Worm (Caenorhabditis elegans): ENCODE measurements around the gene F46C5.4.

Gene F46C5.4

DNA sequence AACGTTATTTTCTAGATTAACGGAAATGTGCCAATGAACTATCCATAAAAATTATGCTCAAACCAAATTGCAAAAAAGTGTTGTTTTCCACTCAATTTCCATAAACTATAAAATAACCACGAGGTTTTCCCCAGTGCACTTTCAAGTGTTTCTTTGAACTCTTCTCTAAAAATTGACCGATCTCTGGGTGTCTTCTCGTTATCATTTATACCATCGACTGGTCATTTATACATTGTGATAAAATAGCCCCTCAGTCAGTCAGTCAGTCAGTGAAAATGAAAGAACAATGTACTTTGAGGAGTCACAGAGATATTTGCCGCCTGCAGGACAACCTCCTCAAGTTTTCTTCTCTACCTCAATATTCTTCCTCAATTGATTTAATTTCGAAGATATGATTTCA lies 10.1 kb downstream of the F46C5.4 start:
- TF ChIP-seq xnd-1 (tag; optimal IDR thresholded peaks at IDR 0.05) = no peak
- TF ChIP-seq atf-7 (tag; optimal IDR thresholded peaks at IDR 0.05) = no peak
- TF ChIP-seq akir-1 (GFP tag; optimal IDR thresholded peaks at IDR 0.05) = no peak
- TF ChIP-seq lsl-1 (GFP tag; optimal IDR thresholded peaks at IDR 0.05) = no peak
- no peak for TF ChIP-seq rcor-1 (GFP tag; IDR thresholded peaks at IDR 0.05)
- no peak for TF ChIP-seq attf-6 (GFP tag; IDR thresholded peaks at IDR 0.05)
- no peak for TF ChIP-seq hrde-1 (tag; optimal IDR thresholded peaks at IDR 0.05; ENCODE audit: borderline replicate concordance)
- no peak for TF ChIP-seq ztf-26 (tag; optimal IDR thresholded peaks at IDR 0.05)
- no peak for TF ChIP-seq ets-4 (GFP tag; optimal IDR thresholded peaks at IDR 0.05)
- no peak for TF ChIP-seq attf-5 (GFP tag; optimal IDR thresholded peaks at IDR 0.05)
- no peak for TF ChIP-seq madf-6 (GFP tag; IDR thresholded peaks at IDR 0.05)
- TF ChIP-seq mes-4 (tag; optimal IDR thresholded peaks at IDR 0.05) = no peak
- TF ChIP-seq D2030.7 (GFP tag; IDR thresholded peaks at IDR 0.05) = no peak
- TF ChIP-seq nfya-1 (tag; optimal IDR thresholded peaks at IDR 0.05; ENCODE audit: borderline replicate concordance, insufficient read depth) = no peak
- no peak for TF ChIP-seq ztf-25 (GFP tag; IDR thresholded peaks at IDR 0.05)
- TF ChIP-seq lin-35 (GFP tag; optimal IDR thresholded peaks at IDR 0.05) = no peak
- TF ChIP-seq sptf-2 (GFP tag; optimal IDR thresholded peaks at IDR 0.05) = no peak
- no peak for TF ChIP-seq madf-10 (tag; optimal IDR thresholded peaks at IDR 0.05)
- no peak for TF ChIP-seq hlh-12 (tag; optimal IDR thresholded peaks at IDR 0.05)
- no peak for TF ChIP-seq K11D2.4 (GFP tag; IDR thresholded peaks at IDR 0.05)

DNA sequence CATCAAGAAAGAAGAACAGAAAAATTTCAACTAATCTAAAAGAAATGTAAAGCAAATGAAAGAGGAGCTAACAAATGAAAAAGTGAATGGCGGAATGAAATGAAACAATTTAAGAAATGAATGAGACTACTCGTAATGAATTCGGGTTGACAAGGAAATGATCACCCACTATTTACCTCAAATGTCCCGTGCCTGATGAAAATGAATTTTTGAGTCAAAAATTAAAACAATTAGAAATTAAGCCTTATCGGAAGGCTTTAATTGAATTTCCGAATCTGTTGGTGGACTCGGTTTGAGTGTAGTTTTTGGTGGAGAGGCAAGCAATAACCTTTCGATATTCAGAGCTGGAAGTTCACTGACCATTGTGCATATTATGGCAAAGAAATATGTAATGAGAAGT lies 13.1 kb downstream of the F46C5.4 start:
- TF ChIP-seq F57A8.1 (GFP tag; optimal IDR thresholded peaks at IDR 0.05) = no peak
- TF ChIP-seq akir-1 (GFP tag; optimal IDR thresholded peaks at IDR 0.05) = no peak
- TF ChIP-seq tbx-9 (tag; optimal IDR thresholded peaks at IDR 0.05; ENCODE audit: borderline replicate concordance) = no peak
- TF ChIP-seq unc-62 (GFP tag; optimal IDR thresholded peaks at IDR 0.05) = no peak
- TF ChIP-seq ceh-58 (GFP tag; IDR thresholded peaks at IDR 0.05) = no peak
- no peak for TF ChIP-seq zim-3 (tag; optimal IDR thresholded peaks at IDR 0.05)
- no peak for TF ChIP-seq dpff-1 (tag; optimal IDR thresholded peaks at IDR 0.05)
- TF ChIP-seq mcd-1 (GFP tag; IDR thresholded peaks at IDR 0.05) = no peak
- TF ChIP-seq nhr-179 (tag; optimal IDR thresholded peaks at IDR 0.05) = no peak
- TF ChIP-seq madf-8 (GFP tag; conservative IDR thresholded peaks at IDR 0.05) = no peak

DNA sequence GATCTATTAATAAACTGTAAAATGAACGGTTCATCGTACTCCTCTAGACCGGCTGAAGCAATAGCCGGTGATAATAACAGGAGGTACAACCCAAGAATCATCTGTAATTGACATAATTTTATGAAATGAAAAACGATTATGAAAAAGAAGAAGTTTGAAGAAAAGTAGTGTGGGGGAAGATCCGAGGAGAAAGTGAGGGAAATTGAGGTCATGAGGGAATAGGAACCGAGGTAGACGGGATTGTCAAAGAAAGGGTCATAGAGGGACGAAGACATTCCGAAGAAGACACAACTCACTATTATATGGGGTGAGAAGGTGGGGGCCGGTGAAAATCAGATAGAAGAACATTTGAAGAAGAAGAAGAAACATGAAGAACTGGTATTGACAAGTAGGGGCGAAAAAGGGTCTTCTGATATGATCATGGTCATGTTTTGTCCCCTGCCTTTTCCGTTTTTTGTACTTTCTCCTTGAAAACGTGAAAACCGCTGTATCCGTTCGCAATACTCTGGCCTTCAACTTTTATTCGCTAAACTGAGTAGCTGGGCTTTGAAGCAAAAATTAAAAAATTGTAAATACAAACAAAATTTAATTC lies 16.2 kb downstream of the F46C5.4 start, which contains the start of gene oac-46:
TSS of gene oac-46 (minus strand) at position 101 of the 592 bp plus-strand sequence.
- TF ChIP-seq snpc-4 (GFP tag; optimal IDR thresholded peaks at IDR 0.05) = no peak
- TF ChIP-seq snpc-4 (tag; optimal IDR thresholded peaks at IDR 0.05) = no peak
- no peak for TF ChIP-seq ztf-22 (GFP tag; optimal IDR thresholded peaks at IDR 0.05)
- TF ChIP-seq attf-5 (GFP tag; optimal IDR thresholded peaks at IDR 0.05) = no peak
- TF ChIP-seq ZK185.1 (tag; optimal IDR thresholded peaks at IDR 0.05; ENCODE audit: poor library complexity, severe bottlenecking) = no peak
- no peak for TF ChIP-seq Y53F4B.3 (GFP tag; IDR thresholded peaks at IDR 0.05)
- no peak for TF ChIP-seq nfya-1 (tag; optimal IDR thresholded peaks at IDR 0.05; ENCODE audit: borderline replicate concordance, insufficient read depth)
- TF ChIP-seq ccch-3 (GFP tag; optimal IDR thresholded peaks at IDR 0.05) = no peak
- no peak for TF ChIP-seq madf-8 (GFP tag; conservative IDR thresholded peaks at IDR 0.05)
- no peak for TF ChIP-seq F10E7.11 (tag; optimal IDR thresholded peaks at IDR 0.05)
- no peak for TF ChIP-seq sptf-2 (GFP tag; optimal IDR thresholded peaks at IDR 0.05)
- no peak for TF ChIP-seq mxl-1 (tag; optimal IDR thresholded peaks at IDR 0.05)
- no peak for TF ChIP-seq ceh-100 (GFP tag; IDR thresholded peaks at IDR 0.05)

All from whole organism, young adult.